Fruit fly (Drosophila melanogaster): ENCODE results near the gene mRpS2.

- no peak for TF ChIP-seq h (optimal IDR thresholded peaks at IDR 0.05)
- no peak for TF ChIP-seq insv (optimal IDR thresholded peaks at IDR 0.05)
- no peak for TF ChIP-seq ttk (optimal IDR thresholded peaks at IDR 0.05)
- no peak for TF ChIP-seq Sin3A (optimal IDR thresholded peaks at IDR 0.05)
These were observed 29.5 kb downstream of the mRpS2 start for dm6 chr2L:4820448-4821318.

Data from Kc167 (cell line).